Worm (Caenorhabditis elegans): ENCODE data around the gene R03G8.1.

DNA sequence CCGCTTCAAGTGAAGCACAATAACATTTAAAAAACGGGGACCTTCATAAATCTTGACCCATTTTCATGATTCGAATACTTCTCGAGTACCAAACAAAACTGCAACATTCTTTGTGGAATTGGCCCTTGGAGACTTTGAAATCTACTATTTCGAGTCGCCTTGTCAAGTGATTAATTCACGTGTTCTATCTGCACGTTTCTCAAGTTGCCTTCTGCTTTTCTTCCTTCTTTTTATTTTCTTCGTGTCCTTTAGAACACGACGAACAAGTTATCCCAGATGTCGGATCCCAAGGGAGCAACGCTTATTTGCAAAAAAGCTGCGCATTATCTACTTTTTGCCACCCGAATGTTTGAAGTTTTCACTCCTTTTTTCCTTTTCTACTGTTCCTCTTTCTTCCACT is 23.0 kb upstream of the R03G8.1 start:
- no peak for TF ChIP-seq nhr-77 (tag; optimal IDR thresholded peaks at IDR 0.05)
- TF ChIP-seq nhr-43 (tag; optimal IDR thresholded peaks at IDR 0.05; ENCODE audit: poor library complexity, severe bottlenecking), result no peak
- TF ChIP-seq pqm-1 (tag; optimal IDR thresholded peaks at IDR 0.05), result no peak
